Fruit fly (Drosophila melanogaster): Measurements from ENCODE around the gene Rbsn-5.

DNA sequence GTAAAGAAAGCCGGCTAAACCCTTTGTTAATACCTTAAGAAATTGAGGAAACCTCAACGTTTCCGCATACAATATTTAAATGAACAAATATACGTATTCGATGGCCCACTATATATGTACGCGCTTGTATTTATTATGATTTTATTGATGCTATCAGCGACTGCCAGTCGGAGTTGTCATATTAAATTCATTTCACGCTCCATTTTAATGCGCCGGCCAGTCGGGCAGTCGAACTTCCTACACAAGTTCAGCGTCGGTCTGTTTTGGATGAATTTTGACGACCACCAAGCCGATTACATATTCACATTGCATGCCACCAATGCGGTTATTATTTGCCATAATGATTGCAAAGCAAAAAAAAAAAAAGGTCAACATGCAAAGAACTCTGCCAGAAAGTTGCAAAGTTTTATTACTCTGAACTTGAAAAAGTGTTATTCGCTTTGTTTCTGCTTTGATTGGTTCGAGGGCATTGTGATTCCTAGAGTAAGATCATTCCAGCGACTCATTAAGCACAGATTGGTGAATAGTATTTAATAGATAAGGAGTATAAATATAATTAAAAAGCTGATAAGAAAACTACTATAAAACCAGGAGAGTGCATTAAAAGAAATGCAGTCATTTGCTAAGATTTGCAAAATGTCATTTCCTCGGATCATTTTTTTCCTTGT lies 12.5 kb upstream of the Rbsn-5 start, which contains the start of gene CG31606:
- TF ChIP-seq Sox102F (GFP tag; optimal IDR thresholded peaks at IDR 0.05) (no peak), Doc2 (GFP tag; IDR thresholded peaks at IDR 0.05) (no peak), Hmx (GFP tag; optimal IDR thresholded peaks at IDR 0.05) (no peak), fu2 (GFP tag; optimal IDR thresholded peaks at IDR 0.05) (no peak), dpn (GFP tag; optimal IDR thresholded peaks at IDR 0.05) (no peak), kay (GFP tag; optimal IDR thresholded peaks at IDR 0.05) (no peak), Adf1 (GFP tag; IDR thresholded peaks at IDR 0.05) (no peak), CG1602 (GFP tag; optimal IDR thresholded peaks at IDR 0.05) (no peak), CoRest (tag; optimal IDR thresholded peaks at IDR 0.05) (no peak)

Data from whole organism, embryonic.